Worm (Caenorhabditis elegans) whole organism, L1 larva: ENCODE data around the gene srw-94.

ENCODE experiments used
- C16A3.4 ChIP-seq: fragments of 150-350 bp; optimal IDR thresholded peaks from 2 replicates; lab custom pipeline; 2014; ENCODE audit warnings: missing biosample characterization, missing genetic modification characterization
- F16B12.6 ChIP-seq: fragments of 150-350 bp; optimal IDR thresholded peaks from 2 replicates; lab custom pipeline; 2014; ENCODE audit warnings: missing biosample characterization, missing genetic modification characterization
- alr-1 ChIP-seq: fragments of 200-800 bp; sonication (Bioruptor generic); optimal IDR thresholded peaks from 2 replicates; lab custom pipeline; 2018; ENCODE audit warnings: borderline replicate concordance, mild to moderate bottlenecking, missing genetic modification characterization, missing compliant biosample characterization
- ama-1 ChIP-seq: fragments of 150-350 bp; optimal IDR thresholded peaks from 2 replicates; lab custom pipeline; 2014
- blmp-1 ChIP-seq: fragments of 150-350 bp; optimal IDR thresholded peaks from 2 replicates; lab custom pipeline; 2014; ENCODE audit warnings: missing biosample characterization, missing genetic modification characterization
- ceh-82 ChIP-seq, 3 experiments: fragments of 150-350 bp in 1 of 3; sonication (generic microtip) in 2 of 3; optimal IDR thresholded peaks; 2 replicates each; lab custom pipeline; 2014 to 2017; ENCODE audit warnings: missing biosample characterization in 3 of 3, missing genetic modification characterization in 3 of 3
- ceh-90 ChIP-seq: sonication (generic microtip); optimal IDR thresholded peaks from 2 replicates; lab custom pipeline; 2016; ENCODE audit warnings: missing genetic modification characterization, missing compliant biosample characterization
- dpl-1 ChIP-seq, 3 experiments: fragments of 150-350 bp in 2 of 3; sonication (generic microtip) in 1 of 3; optimal IDR thresholded peaks; 2 replicates each; lab custom pipeline; 2014 to 2017; ENCODE audit warnings: missing biosample characterization in 3 of 3, missing genetic modification characterization in 3 of 3, missing genetic modification reagents in 3 of 3
- dsc-1 ChIP-seq: sonication (generic microtip); optimal IDR thresholded peaks from 2 replicates; lab custom pipeline; 2016; ENCODE audit warnings: mild to moderate bottlenecking, missing genetic modification characterization, missing compliant biosample characterization
- efl-1 ChIP-seq, 4 experiments: fragments of 150-350 bp; optimal IDR thresholded peaks in 3 of 4; peaks in 1 of 4; 1 replicate in 1 of 4; 2 replicates in 3 of 4; lab custom pipeline; 2014; ENCODE audit warnings: missing biosample characterization in 2 of 4, missing genetic modification characterization in 2 of 4, missing genetic modification reagents in 2 of 4
- elt-2 ChIP-seq: sonication (generic microtip); optimal IDR thresholded peaks from 2 replicates; lab custom pipeline; 2016; ENCODE audit warnings: missing genetic modification characterization, mild to moderate bottlenecking, inconsistent platforms, missing compliant biosample characterization, missing genetic modification reagents
- elt-3 ChIP-seq, 6 experiments: fragments of 150-350 bp in 1 of 6; sonication (generic microtip); optimal IDR thresholded peaks; 2 replicates each; lab custom pipeline; 2017 to 2018; ENCODE audit warnings: missing biosample characterization in 6 of 6, missing genetic modification characterization in 6 of 6, inconsistent platforms in 1 of 6
- grh-1 ChIP-seq: fragments of 200-800 bp; sonication (Bioruptor generic); IDR thresholded peaks from 2 replicates; pipeline ENCODE4 v1.3.6; 2022; ENCODE audit warnings: missing genetic modification reagents, missing genetic modification characterization, missing compliant biosample characterization
- hlh-17 ChIP-seq: fragments of 200-800 bp; sonication (Bioruptor generic); optimal IDR thresholded peaks from 2 replicates; lab custom pipeline; 2018; ENCODE audit warnings: missing genetic modification characterization, mild to moderate bottlenecking, missing compliant biosample characterization, moderate library complexity, borderline replicate concordance
- hlh-4 ChIP-seq: sonication (generic microtip); optimal IDR thresholded peaks from 2 replicates; lab custom pipeline; 2016; ENCODE audit warnings: mild to moderate bottlenecking, missing genetic modification characterization, missing compliant biosample characterization
- irx-1 ChIP-seq: sonication (generic microtip); optimal IDR thresholded peaks from 2 replicates; lab custom pipeline; 2016; ENCODE audit warnings: missing genetic modification characterization, missing compliant biosample characterization
- isw-1 ChIP-seq: fragments of 200-800 bp; sonication (Bioruptor generic); IDR thresholded peaks from 2 replicates; pipeline ENCODE4 v1.3.6; 2022; ENCODE audit warnings: missing genetic modification characterization, missing compliant biosample characterization
- jun-1 ChIP-seq: fragments of 150-350 bp; optimal IDR thresholded peaks from 2 replicates; lab custom pipeline; 2014; ENCODE audit warnings: missing biosample characterization, missing genetic modification reagents, missing genetic modification characterization
- lin-35 ChIP-seq, 2 experiments: fragments of 150-350 bp; optimal IDR thresholded peaks; 2 replicates each; lab custom pipeline; 2014; ENCODE audit warnings: missing biosample characterization in 2 of 2, missing genetic modification characterization in 2 of 2, missing genetic modification reagents in 2 of 2
- lin-39 ChIP-seq: fragments of 150-350 bp; optimal IDR thresholded peaks from 2 replicates; lab custom pipeline; 2014; ENCODE audit warnings: missing biosample characterization, missing genetic modification reagents, missing genetic modification characterization
- lir-3 ChIP-seq: sonication (generic microtip); optimal IDR thresholded peaks from 2 replicates; lab custom pipeline; 2016; ENCODE audit warnings: mild to moderate bottlenecking, missing genetic modification characterization, moderate library complexity, missing compliant biosample characterization; ENCODE audit not compliant: poor library complexity
- lsy-2 ChIP-seq, 2 experiments: fragments of 150-350 bp; optimal IDR thresholded peaks; 2 replicates each; lab custom pipeline; 2014; ENCODE audit warnings: missing biosample characterization in 2 of 2, missing genetic modification characterization in 2 of 2
- mab-9 ChIP-seq: fragments of 200-800 bp; sonication (Bioruptor generic); IDR thresholded peaks from 2 replicates; pipeline ENCODE4 v1.3.6; 2022; ENCODE audit warnings: missing genetic modification reagents, missing genetic modification characterization, missing compliant biosample characterization
- mdl-1 ChIP-seq, 2 experiments: fragments of 150-350 bp; optimal IDR thresholded peaks; 2 replicates each; lab custom pipeline; 2014 to 2017; ENCODE audit warnings: missing biosample characterization in 2 of 2, missing genetic modification characterization in 2 of 2, inconsistent platforms in 1 of 2
- mef-2 ChIP-seq: fragments of 150-350 bp; optimal IDR thresholded peaks from 2 replicates; lab custom pipeline; 2014; ENCODE audit warnings: missing biosample characterization, missing genetic modification characterization
- mep-1 ChIP-seq: fragments of 150-350 bp; optimal IDR thresholded peaks from 2 replicates; lab custom pipeline; 2014; ENCODE audit warnings: missing biosample characterization, missing genetic modification characterization
- nhr-12 ChIP-seq: sonication (generic microtip); optimal IDR thresholded peaks from 2 replicates; lab custom pipeline; 2017; ENCODE audit warnings: missing biosample characterization, missing genetic modification characterization
- nhr-20 ChIP-seq: sonication (generic microtip); optimal IDR thresholded peaks from 2 replicates; lab custom pipeline; 2016; ENCODE audit warnings: mild to moderate bottlenecking, missing genetic modification characterization, missing compliant biosample characterization
- nhr-237 ChIP-seq: fragments of 150-350 bp; optimal IDR thresholded peaks from 2 replicates; lab custom pipeline; 2014; ENCODE audit warnings: missing biosample characterization, missing genetic modification characterization
- nhr-47 ChIP-seq: sonication (generic microtip); optimal IDR thresholded peaks from 2 replicates; lab custom pipeline; 2016; ENCODE audit warnings: mild to moderate bottlenecking, missing genetic modification characterization, moderate library complexity, missing compliant biosample characterization
- nhr-77 ChIP-seq: fragments of 150-350 bp; optimal IDR thresholded peaks from 2 replicates; lab custom pipeline; 2014; ENCODE audit warnings: missing biosample characterization, missing genetic modification characterization
- nhr-85 ChIP-seq: sonication (generic microtip); peaks from one replicate; lab custom pipeline; 2016; ENCODE audit warnings: missing genetic modification characterization, inconsistent platforms, missing compliant biosample characterization
- pag-3 ChIP-seq: sonication (generic microtip); optimal IDR thresholded peaks from 2 replicates; lab custom pipeline; 2017; ENCODE audit warnings: missing genetic modification characterization, mild to moderate bottlenecking, missing compliant biosample characterization, antibody characterized with exemption, borderline replicate concordance; ENCODE audit not compliant: insufficient read depth
- pax-3 ChIP-seq: fragments of 200-800 bp; sonication (Bioruptor generic); optimal IDR thresholded peaks from 2 replicates; lab custom pipeline; 2018; ENCODE audit warnings: mild to moderate bottlenecking, missing genetic modification characterization, moderate library complexity, missing compliant biosample characterization
- rnt-1 ChIP-seq: sonication (generic microtip); optimal IDR thresholded peaks from 2 replicates; lab custom pipeline; 2016; ENCODE audit warnings: mild to moderate bottlenecking, missing genetic modification characterization, moderate library complexity, missing compliant biosample characterization
- skn-1 ChIP-seq: fragments of 150-350 bp; optimal IDR thresholded peaks from 2 replicates; lab custom pipeline; 2014; ENCODE audit warnings: missing biosample characterization, missing genetic modification characterization
- snpc-4 ChIP-seq: fragments of 150-350 bp; optimal IDR thresholded peaks from 2 replicates; lab custom pipeline; 2014; ENCODE audit warnings: missing biosample characterization, missing genetic modification characterization
- snu-23 ChIP-seq: sonication (generic microtip); optimal IDR thresholded peaks from 2 replicates; lab custom pipeline; 2016; ENCODE audit warnings: missing genetic modification characterization, missing compliant biosample characterization
- sptf-1 ChIP-seq: fragments of 150-350 bp; optimal IDR thresholded peaks from 2 replicates; lab custom pipeline; 2014; ENCODE audit warnings: missing biosample characterization, missing genetic modification characterization
- sup-37 ChIP-seq: fragments of 200-800 bp; sonication (Bioruptor generic); optimal IDR thresholded peaks from 2 replicates; lab custom pipeline; 2018; ENCODE audit warnings: mild to moderate bottlenecking, missing genetic modification characterization, missing compliant biosample characterization
- tbx-2 ChIP-seq: sonication (generic microtip); optimal IDR thresholded peaks from 2 replicates; lab custom pipeline; 2016; ENCODE audit warnings: missing genetic modification characterization, missing compliant biosample characterization
- tlp-1 ChIP-seq: fragments of 150-350 bp; optimal IDR thresholded peaks from 2 replicates; lab custom pipeline; 2014; ENCODE audit warnings: missing biosample characterization, missing genetic modification characterization
- unc-130 ChIP-seq: fragments of 150-350 bp; optimal IDR thresholded peaks from 2 replicates; lab custom pipeline; 2017; ENCODE audit warnings: missing biosample characterization, missing genetic modification characterization, inconsistent platforms
- unc-62 ChIP-seq: fragments of 150-350 bp; optimal IDR thresholded peaks from 2 replicates; lab custom pipeline; 2014; ENCODE audit warnings: missing biosample characterization, missing genetic modification reagents, missing genetic modification characterization
- unc-98 ChIP-seq: fragments of 200-800 bp; sonication (Bioruptor generic); IDR thresholded peaks from 2 replicates; pipeline ENCODE4 v1.3.6; 2022; ENCODE audit warnings: missing genetic modification characterization, missing compliant biosample characterization
- xbp-1 ChIP-seq: sonication (generic microtip); optimal IDR thresholded peaks from 2 replicates; lab custom pipeline; 2016; ENCODE audit warnings: missing genetic modification characterization, missing compliant biosample characterization
- zip-4 ChIP-seq: fragments of 200-800 bp; sonication (Bioruptor generic); optimal IDR thresholded peaks from 2 replicates; lab custom pipeline; 2018; ENCODE audit warnings: mild to moderate bottlenecking, missing genetic modification characterization, moderate library complexity, missing compliant biosample characterization
- ztf-4 ChIP-seq: fragments of 150-350 bp; optimal IDR thresholded peaks from 2 replicates; lab custom pipeline; 2014; ENCODE audit warnings: missing biosample characterization, missing genetic modification characterization

srw-94 gene

DNA sequence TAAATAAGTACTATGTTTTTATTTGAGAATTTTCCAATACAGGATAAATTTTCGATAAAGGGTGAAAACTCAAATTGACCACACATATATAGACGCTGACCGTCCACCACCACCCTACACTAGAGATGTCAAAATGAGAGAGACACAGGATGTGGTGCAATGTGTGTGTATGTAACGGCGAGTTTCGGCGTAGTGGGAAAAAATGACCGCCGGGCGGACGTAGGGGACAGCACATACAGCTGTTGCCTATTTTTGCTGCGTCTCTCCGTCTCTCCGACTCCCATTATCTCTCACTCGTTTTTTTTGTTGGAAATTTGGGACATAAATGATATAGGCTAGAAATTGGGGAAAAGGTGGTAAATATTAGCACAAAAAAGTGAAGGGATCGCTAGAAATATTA, 33.2 kb upstream of the srw-94 start:
- TF ChIP-seq efl-1 (optimal IDR thresholded peaks at IDR 0.05; lab: Kevin White, UChicago) (peak in 1 of 2 experiments; percentile 19), efl-1 (GFP tag; optimal IDR thresholded peaks at IDR 0.05 in 1 of 2; lab: Kevin White, UChicago) (no peak), nhr-77 (tag; lab: Kevin White, UChicago) (no peak), lin-35 (GFP tag; optimal IDR thresholded peaks at IDR 0.05; lab: Kevin White, UChicago) (peak in 1 of 2 experiments; percentile 26), nhr-237 (tag; lab: Kevin White, UChicago) (no peak), lsy-2 (tag; optimal IDR thresholded peaks at IDR 0.05; lab: Kevin White, UChicago) (peak in 1 of 2 experiments; percentile 29), tbx-2 (tag; lab: Kevin White, UChicago) (no peak), snu-23 (GFP tag; lab: Kevin White, UChicago) (peak; percentile 28), mef-2 (no peak), irx-1 (tag; lab: Kevin White, UChicago) (peak; percentile 20)

DNA sequence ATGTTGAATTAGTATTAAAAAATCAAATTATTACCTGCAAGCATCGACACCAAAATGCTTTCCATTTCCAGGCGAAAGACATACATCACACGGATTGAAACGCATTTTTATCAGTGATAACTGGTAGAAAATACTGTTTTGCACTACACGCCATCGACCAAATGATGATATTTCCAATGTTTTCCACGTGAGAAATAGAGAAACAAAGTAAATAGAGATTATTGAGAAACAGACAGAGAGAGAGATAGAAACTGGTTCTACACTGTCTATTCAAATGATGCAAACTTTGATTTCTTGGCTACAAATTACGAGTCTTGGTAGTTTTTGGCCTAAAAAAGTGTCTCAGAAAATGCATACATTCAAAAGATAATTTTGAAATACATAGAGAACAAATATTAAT, 26.0 kb upstream of the srw-94 start, which contains the start of gene nhr-104:
Gene nhr-104 (minus strand): TSS at position 361 of the 400 bp plus-strand sequence.
- peak in 3 of 6 experiments; percentile 40 to 73 (median 41) for TF ChIP-seq elt-3 (tag; optimal IDR thresholded peaks at IDR 0.05; lab: Kevin White, UChicago)
- peak; percentile 28 for TF ChIP-seq jun-1 (tag; lab: Kevin White, UChicago)
- TF ChIP-seq elt-2 (tag; lab: Kevin White, UChicago), result peak; percentile 45
- no peak for TF ChIP-seq nhr-47 (tag; lab: Kevin White, UChicago)
- TF ChIP-seq ceh-82 (tag; optimal IDR thresholded peaks at IDR 0.05; lab: Kevin White, UChicago), result peak in 1 of 3 experiments; percentile 7
- TF ChIP-seq pax-3, result no peak
- peak; percentile 96 for TF ChIP-seq skn-1 (tag; lab: Kevin White, UChicago)
- peak; percentile 8 for TF ChIP-seq nhr-237 (tag; lab: Kevin White, UChicago)
- TF ChIP-seq efl-1 (optimal IDR thresholded peaks at IDR 0.05; lab: Kevin White, UChicago), result peak; percentile 20 to 49
- peak in 1 of 2 experiments; percentile 3 for TF ChIP-seq efl-1 (GFP tag; optimal IDR thresholded peaks at IDR 0.05 in 1 of 2; lab: Kevin White, UChicago)
- no peak for TF ChIP-seq tlp-1 (tag; lab: Kevin White, UChicago)
- TF ChIP-seq grh-1 (GFP tag; lab: Robert Waterston, UW), result peak; percentile 87
- peak; percentile 30 to 63 for TF ChIP-seq lsy-2 (tag; optimal IDR thresholded peaks at IDR 0.05; lab: Kevin White, UChicago)
- TF ChIP-seq nhr-20 (tag; lab: Kevin White, UChicago), result peak; percentile 65
- no peak for TF ChIP-seq mef-2
- peak; percentile 48 for TF ChIP-seq mep-1 (tag; lab: Kevin White, UChicago)
- TF ChIP-seq dpl-1 (GFP tag; optimal IDR thresholded peaks at IDR 0.05; lab: Kevin White, UChicago), result peak in 1 of 3 experiments; percentile 42
- TF ChIP-seq xbp-1 (tag; lab: Kevin White, UChicago), result no peak
- TF ChIP-seq sptf-1, result no peak
- TF ChIP-seq hlh-17 (GFP tag; lab: Kevin White, UChicago), result no peak
- peak; percentile 61 for TF ChIP-seq snu-23 (GFP tag; lab: Kevin White, UChicago)
- TF ChIP-seq mab-9 (GFP tag; lab: Robert Waterston, UW), result no peak
- no peak for TF ChIP-seq hlh-4
- no peak for TF ChIP-seq unc-62 (GFP tag; lab: Kevin White, UChicago)
- TF ChIP-seq zip-4 (GFP tag; lab: Kevin White, UChicago), result no peak
- TF ChIP-seq ama-1 (lab: Kevin White, UChicago), result no peak
- no peak for TF ChIP-seq unc-98 (GFP tag; lab: Robert Waterston, UW)
- peak; percentile 30 for TF ChIP-seq tbx-2 (tag; lab: Kevin White, UChicago)
- TF ChIP-seq rnt-1 (tag; lab: Kevin White, UChicago), result no peak
- TF ChIP-seq alr-1 (tag; lab: Kevin White, UChicago), result no peak
- no peak for TF ChIP-seq ztf-4
- peak; percentile 37 for TF ChIP-seq C16A3.4 (tag; lab: Kevin White, UChicago)
- no peak for TF ChIP-seq sup-37
- TF ChIP-seq pag-3 (tag; lab: Kevin White, UChicago), result peak; percentile 47
- peak; percentile 31 for TF ChIP-seq blmp-1
- no peak for TF ChIP-seq lin-39
- no peak for TF ChIP-seq dsc-1 (tag; lab: Kevin White, UChicago)
- no peak for TF ChIP-seq lir-3
- no peak for TF ChIP-seq unc-130 (tag; lab: Kevin White, UChicago)
- no peak for TF ChIP-seq F16B12.6 (tag; lab: Kevin White, UChicago)
- peak; percentile 85 for TF ChIP-seq nhr-85 (tag; lab: Kevin White, UChicago)
- TF ChIP-seq ceh-90 (tag; lab: Kevin White, UChicago), result no peak
- no peak for TF ChIP-seq nhr-12 (tag; lab: Kevin White, UChicago)
- no peak for TF ChIP-seq snpc-4 (tag; lab: Kevin White, UChicago)
- TF ChIP-seq nhr-77 (tag; lab: Kevin White, UChicago), result peak; percentile 15
- TF ChIP-seq mdl-1 (tag; optimal IDR thresholded peaks at IDR 0.05; lab: Kevin White, UChicago), result peak in 1 of 2 experiments; percentile 13
- TF ChIP-seq isw-1 (GFP tag; lab: Robert Waterston, UW), result no peak
